Worm (Caenorhabditis elegans): ENCODE results near the gene ZK355.8.

ZK355.8 gene

DNA sequence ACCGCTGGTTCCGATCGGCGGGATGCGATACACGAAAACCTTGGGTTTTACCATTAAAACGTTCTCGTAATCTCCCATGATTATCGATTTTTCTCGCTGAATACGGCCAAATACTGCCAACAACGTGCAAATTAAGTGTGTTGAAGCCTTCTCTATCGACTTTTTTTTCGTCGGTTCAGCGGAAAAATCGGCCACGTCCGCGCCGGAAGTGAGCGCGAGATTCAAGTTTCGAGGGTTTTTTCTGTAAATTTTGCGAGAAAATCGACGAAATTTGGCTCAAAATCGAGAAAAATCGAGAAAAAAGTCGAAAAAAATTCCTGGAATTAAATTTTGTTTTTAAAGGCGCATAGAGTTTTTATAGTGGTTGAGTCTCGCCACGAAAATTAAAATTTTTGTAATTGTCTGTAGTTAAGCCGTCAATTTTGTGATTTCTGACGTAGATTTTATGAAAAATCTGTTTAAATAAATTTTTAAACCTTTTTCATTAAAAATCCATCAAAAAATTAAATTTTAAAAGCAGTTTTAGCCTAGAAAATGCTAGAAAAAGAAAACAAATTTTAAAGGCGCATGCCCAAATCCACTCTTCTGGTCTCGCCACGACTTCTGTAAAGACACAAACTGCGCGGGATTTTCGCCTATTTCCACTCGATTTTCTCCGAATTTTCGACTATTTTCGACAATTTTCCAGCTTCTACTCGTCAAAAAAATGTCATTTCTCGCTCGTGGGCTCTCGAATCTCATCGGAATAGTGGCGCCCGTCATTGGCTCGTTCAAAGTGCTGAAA, 8.3 kb upstream of the ZK355.8 start, which contains the start of the genes ncap-1 and Y110A2AR.1:
Gene ncap-1 (minus strand): TSS at position 241 of the 784 bp plus-strand sequence.
Gene Y110A2AR.1 (plus strand): TSS at position 637 of the 784 bp plus-strand sequence.
- TF ChIP-seq nhr-25 (tag; optimal IDR thresholded peaks at IDR 0.05): no peak
- TF ChIP-seq snpc-4 (tag; optimal IDR thresholded peaks at IDR 0.05): no peak
- peak; percentile 27 for TF ChIP-seq gmeb-1 (tag; optimal IDR thresholded peaks at IDR 0.05)
- no peak for TF ChIP-seq elt-1 (tag; optimal IDR thresholded peaks at IDR 0.05)
- TF ChIP-seq nhr-6 (tag; optimal IDR thresholded peaks at IDR 0.05): no peak
- TF ChIP-seq crh-2 (tag; optimal IDR thresholded peaks at IDR 0.05): no peak
- TF ChIP-seq unc-55 (GFP tag; optimal IDR thresholded peaks at IDR 0.05): peak; percentile 34
- no peak for TF ChIP-seq skn-1 (tag; optimal IDR thresholded peaks at IDR 0.05)
- TF ChIP-seq nhr-12 (tag; optimal IDR thresholded peaks at IDR 0.05): no peak
- TF ChIP-seq lsy-2 (tag; optimal IDR thresholded peaks at IDR 0.05): peak in 1 of 2 experiments; percentile 25
- peak; percentile 19 for TF ChIP-seq C34F6.9 (tag; optimal IDR thresholded peaks at IDR 0.05)

DNA sequence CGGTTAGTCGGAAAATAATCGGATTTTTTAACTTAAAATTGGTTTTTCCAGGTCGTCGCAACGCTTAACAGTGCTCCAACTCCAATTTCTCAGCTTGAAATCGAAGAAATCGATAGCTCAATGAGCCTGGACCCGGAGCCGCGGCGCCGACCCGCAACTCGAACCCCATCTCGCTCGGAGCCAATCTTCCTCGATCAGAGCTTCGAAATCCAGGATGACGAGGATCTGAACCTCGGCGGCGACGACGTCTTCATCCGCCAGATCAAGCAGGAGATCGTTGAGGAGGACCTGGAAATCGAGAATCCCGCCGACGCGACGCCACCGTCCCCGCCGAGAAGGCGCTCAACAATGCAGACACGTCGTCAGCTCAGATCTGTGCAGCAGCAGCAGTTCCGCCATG, 7.4 kb upstream of the ZK355.8 start:
- no peak for TF ChIP-seq nhr-21 (tag; optimal IDR thresholded peaks at IDR 0.05)
- TF ChIP-seq skn-1 (tag; optimal IDR thresholded peaks at IDR 0.05): no peak

DNA sequence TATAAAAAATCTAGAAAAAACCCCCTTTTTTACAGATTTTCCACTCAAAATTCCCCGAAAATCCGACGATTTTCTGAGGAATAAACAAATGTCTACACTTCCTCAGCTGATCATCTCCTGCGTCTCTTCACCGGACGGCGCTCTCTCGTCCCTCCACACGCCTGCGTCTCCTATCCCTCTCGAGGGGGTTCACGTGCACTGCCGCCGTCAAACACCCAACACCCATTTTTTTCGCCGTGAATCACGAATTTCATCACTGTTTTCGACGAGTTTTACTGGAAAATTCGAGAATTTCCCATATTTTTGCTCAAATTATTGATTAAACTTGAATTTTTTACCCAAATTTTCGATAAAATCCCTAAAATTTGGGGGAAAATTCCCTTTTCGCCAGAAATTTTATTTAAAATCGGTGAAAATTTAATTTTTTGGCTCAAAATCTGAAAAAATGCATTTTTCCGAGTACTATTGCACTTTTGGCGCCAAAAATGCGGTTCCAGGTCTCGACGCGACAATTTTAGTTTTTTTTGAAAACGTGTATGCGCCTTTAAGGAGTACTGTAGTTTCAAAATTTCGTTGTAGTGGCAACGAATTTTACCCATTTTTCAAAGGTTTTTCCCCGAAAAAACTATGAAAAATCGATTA, 6.7 kb upstream of the ZK355.8 start:
- TF ChIP-seq nhr-6 (tag; optimal IDR thresholded peaks at IDR 0.05) (no peak), gmeb-1 (tag; optimal IDR thresholded peaks at IDR 0.05) (peak; percentile 27), blmp-1 (tag; optimal IDR thresholded peaks at IDR 0.05; ENCODE audit: insufficient read depth) (no peak), sma-3 (GFP tag; optimal IDR thresholded peaks at IDR 0.05) (peak; percentile 15), dmd-4 (tag; optimal IDR thresholded peaks at IDR 0.05) (no peak), crh-2 (tag; optimal IDR thresholded peaks at IDR 0.05) (peak; percentile 28), zag-1 (tag; optimal IDR thresholded peaks at IDR 0.05) (no peak), mab-5 (tag; optimal IDR thresholded peaks at IDR 0.05) (no peak), nhr-23 (tag; optimal IDR thresholded peaks at IDR 0.05) (no peak), sem-4 (tag; optimal IDR thresholded peaks at IDR 0.05) (no peak), ZK546.5 (tag; optimal IDR thresholded peaks at IDR 0.05) (no peak), nhr-21 (tag; optimal IDR thresholded peaks at IDR 0.05) (no peak), unc-39 (tag; optimal IDR thresholded peaks at IDR 0.05) (no peak), lin-13 (GFP tag; optimal IDR thresholded peaks at IDR 0.05) (peak; percentile 1), R02D3.7 (tag; optimal IDR thresholded peaks at IDR 0.05) (no peak), ceh-82 (tag; optimal IDR thresholded peaks at IDR 0.05) (no peak), nhr-11 (tag; optimal IDR thresholded peaks at IDR 0.05) (no peak), ztf-4 (tag; optimal IDR thresholded peaks at IDR 0.05) (no peak), Y55F3AM.14 (GFP tag; optimal IDR thresholded peaks at IDR 0.05) (no peak), unc-62 (GFP tag; optimal IDR thresholded peaks at IDR 0.05) (no peak), nhr-77 (tag; optimal IDR thresholded peaks at IDR 0.05) (no peak), nhr-25 (tag; optimal IDR thresholded peaks at IDR 0.05) (peak; percentile 35), lin-11 (tag; optimal IDR thresholded peaks at IDR 0.05) (peak; percentile 6), elt-3 (tag; optimal IDR thresholded peaks at IDR 0.05) (no peak), peb-1 (tag; optimal IDR thresholded peaks at IDR 0.05) (no peak), unc-55 (GFP tag; optimal IDR thresholded peaks at IDR 0.05) (peak; percentile 64), mbf-1 (tag; optimal IDR thresholded peaks at IDR 0.05) (no peak), aly-2 (tag; optimal IDR thresholded peaks at IDR 0.05) (no peak), egl-27 (tag; optimal IDR thresholded peaks at IDR 0.05) (no peak), sma-9 (GFP tag; optimal IDR thresholded peaks at IDR 0.05) (peak; percentile 52), sma-9 (tag; optimal IDR thresholded peaks at IDR 0.05) (no peak), nhr-10 (tag; optimal IDR thresholded peaks at IDR 0.05) (no peak), skn-1 (tag; optimal IDR thresholded peaks at IDR 0.05) (no peak), lsy-2 (tag; optimal IDR thresholded peaks at IDR 0.05) (peak; percentile 26 to 62), fos-1 (tag; optimal IDR thresholded peaks at IDR 0.05) (peak; percentile 61), ceh-16 (tag; optimal IDR thresholded peaks at IDR 0.05) (no peak), alr-1 (tag; optimal IDR thresholded peaks at IDR 0.05) (no peak), mdl-1 (tag; optimal IDR thresholded peaks at IDR 0.05) (peak; percentile 70 to 82), F13H6.1 (tag; optimal IDR thresholded peaks at IDR 0.05) (peak; percentile 7), elt-1 (tag; optimal IDR thresholded peaks at IDR 0.05) (no peak), C34F6.9 (tag; optimal IDR thresholded peaks at IDR 0.05) (peak; percentile 80), nhr-237 (tag; optimal IDR thresholded peaks at IDR 0.05) (no peak), ztf-11 (tag; optimal IDR thresholded peaks at IDR 0.05) (no peak), ztf-1 (GFP tag; conservative IDR thresholded peaks at IDR 0.05) (no peak), lin-39 (tag; optimal IDR thresholded peaks at IDR 0.05) (no peak), snpc-4 (tag; optimal IDR thresholded peaks at IDR 0.05) (no peak)
